Worm (Caenorhabditis elegans): ENCODE data around the gene F54C8.7.

F54C8.7 gene

ce11 chrIII:9455980-9456658, 2.3 kb upstream of the F54C8.7 start, which contains the start of the genes rheb-1 and spk-1:
TSS of gene rheb-1 (minus strand) at chrIII:9456030.
TSS of gene spk-1 (plus strand) at chrIII:9456608.
- peak; percentile 53 for TF ChIP-seq Y55F3AM.14 (GFP tag; optimal IDR thresholded peaks at IDR 0.05)
- TF ChIP-seq lin-13 (GFP tag; optimal IDR thresholded peaks at IDR 0.05) = peak; percentile 88
- TF ChIP-seq C34F6.9 (tag; optimal IDR thresholded peaks at IDR 0.05) = peak; percentile 99
- peak; percentile 59 for TF ChIP-seq ceh-82 (tag; optimal IDR thresholded peaks at IDR 0.05)
- peak; percentile 98 to 99 for TF ChIP-seq lsy-2 (tag; optimal IDR thresholded peaks at IDR 0.05)
- TF ChIP-seq nhr-23 (tag; optimal IDR thresholded peaks at IDR 0.05) = no peak
- peak; percentile 88 for TF ChIP-seq nhr-21 (tag; optimal IDR thresholded peaks at IDR 0.05)
- no peak for TF ChIP-seq alr-1 (tag; optimal IDR thresholded peaks at IDR 0.05)
- peak; percentile 54 for TF ChIP-seq blmp-1 (tag; optimal IDR thresholded peaks at IDR 0.05; ENCODE audit: insufficient read depth)
- TF ChIP-seq mdl-1 (tag; optimal IDR thresholded peaks at IDR 0.05) = peak in 1 of 2 experiments; percentile 6
- peak; percentile 67 for TF ChIP-seq mab-5 (tag; optimal IDR thresholded peaks at IDR 0.05)
- no peak for TF ChIP-seq lin-39 (tag; optimal IDR thresholded peaks at IDR 0.05)
- no peak for TF ChIP-seq R02D3.7 (tag; optimal IDR thresholded peaks at IDR 0.05)
- peak; percentile 92 for TF ChIP-seq skn-1 (tag; optimal IDR thresholded peaks at IDR 0.05)
- peak; percentile 93 for TF ChIP-seq sma-3 (GFP tag; optimal IDR thresholded peaks at IDR 0.05)
- peak; percentile 93 for TF ChIP-seq sem-4 (tag; optimal IDR thresholded peaks at IDR 0.05)
- no peak for TF ChIP-seq elt-1 (tag; optimal IDR thresholded peaks at IDR 0.05)
- TF ChIP-seq ceh-16 (tag; optimal IDR thresholded peaks at IDR 0.05) = peak; percentile 48
- TF ChIP-seq lin-11 (tag; optimal IDR thresholded peaks at IDR 0.05) = peak; percentile 95
- peak; percentile 92 for TF ChIP-seq F13H6.1 (tag; optimal IDR thresholded peaks at IDR 0.05)
- TF ChIP-seq ztf-1 (GFP tag; conservative IDR thresholded peaks at IDR 0.05) = no peak
- peak; percentile 82 for TF ChIP-seq gmeb-1 (tag; optimal IDR thresholded peaks at IDR 0.05)
- peak; percentile 83 for TF ChIP-seq nhr-6 (tag; optimal IDR thresholded peaks at IDR 0.05)
- TF ChIP-seq aly-2 (tag; optimal IDR thresholded peaks at IDR 0.05) = no peak
- TF ChIP-seq nhr-11 (tag; optimal IDR thresholded peaks at IDR 0.05) = no peak
- peak; percentile 91 for TF ChIP-seq ztf-4 (tag; optimal IDR thresholded peaks at IDR 0.05)
- TF ChIP-seq nhr-10 (tag; optimal IDR thresholded peaks at IDR 0.05) = no peak
- TF ChIP-seq peb-1 (tag; optimal IDR thresholded peaks at IDR 0.05) = no peak
- peak; percentile 88 for TF ChIP-seq fos-1 (tag; optimal IDR thresholded peaks at IDR 0.05)
- no peak for TF ChIP-seq dmd-4 (tag; optimal IDR thresholded peaks at IDR 0.05)
- TF ChIP-seq sma-9 (GFP tag; optimal IDR thresholded peaks at IDR 0.05) = peak; percentile 93
- no peak for TF ChIP-seq sma-9 (tag; optimal IDR thresholded peaks at IDR 0.05)
- peak; percentile 97 for TF ChIP-seq ZK546.5 (tag; optimal IDR thresholded peaks at IDR 0.05)
- TF ChIP-seq ama-1 (optimal IDR thresholded peaks at IDR 0.05) = no peak
- TF ChIP-seq elt-3 (tag; optimal IDR thresholded peaks at IDR 0.05) = no peak
- TF ChIP-seq unc-39 (tag; optimal IDR thresholded peaks at IDR 0.05) = no peak
- TF ChIP-seq nhr-25 (tag; optimal IDR thresholded peaks at IDR 0.05) = peak; percentile 85
- no peak for TF ChIP-seq ztf-11 (tag; optimal IDR thresholded peaks at IDR 0.05)
- TF ChIP-seq unc-62 (GFP tag; optimal IDR thresholded peaks at IDR 0.05) = no peak
- peak; percentile 54 for TF ChIP-seq egl-27 (tag; optimal IDR thresholded peaks at IDR 0.05)
- TF ChIP-seq nhr-12 (tag; optimal IDR thresholded peaks at IDR 0.05) = no peak
- TF ChIP-seq snpc-4 (tag; optimal IDR thresholded peaks at IDR 0.05) = peak; percentile 77
- TF ChIP-seq nhr-77 (tag; optimal IDR thresholded peaks at IDR 0.05) = no peak
- TF ChIP-seq unc-55 (GFP tag; optimal IDR thresholded peaks at IDR 0.05) = peak; percentile 90
- TF ChIP-seq zag-1 (tag; optimal IDR thresholded peaks at IDR 0.05) = peak; percentile 32
- TF ChIP-seq crh-2 (tag; optimal IDR thresholded peaks at IDR 0.05) = peak; percentile 96
- TF ChIP-seq mbf-1 (tag; optimal IDR thresholded peaks at IDR 0.05) = no peak
- peak; percentile 90 for TF ChIP-seq nhr-129 (tag; optimal IDR thresholded peaks at IDR 0.05)
- no peak for TF ChIP-seq nhr-237 (tag; optimal IDR thresholded peaks at IDR 0.05)

Measured in whole organism, L2 larva.